Fruit fly (Drosophila melanogaster): ENCODE results near the gene cact.

Gene cact

dm6 chr2L:16299466-16300311 is 26.3 kb downstream of the cact start, which contains the start of the genes heix and CG17328 (continued):
- TF ChIP-seq CG2889 (GFP tag; IDR thresholded peaks at IDR 0.05) = no peak
- peak in 1 of 2 experiments; percentile 36 for TF ChIP-seq insv (GFP tag; optimal IDR thresholded peaks at IDR 0.05)
- TF ChIP-seq cwo (GFP tag; optimal IDR thresholded peaks at IDR 0.05) = no peak
- TF ChIP-seq CG12391 (tag; optimal IDR thresholded peaks at IDR 0.05) = peak; percentile 82
- 0 out of 2 replicates have a peak, but pooled peaks have one; percentile 28 for TF ChIP-seq CG13287 (GFP tag; IDR thresholded peaks at IDR 0.05; ENCODE audit: partially characterized antibody)
- TF ChIP-seq CG14667 (GFP tag; IDR thresholded peaks at IDR 0.05) = no peak; the same call in 1 of the 2 replicates
- no peak for TF ChIP-seq Mes4 (GFP tag; optimal IDR thresholded peaks at IDR 0.05)
- peak; percentile 13 for TF ChIP-seq emc (GFP tag; optimal IDR thresholded peaks at IDR 0.05)
- peak; percentile 60 for TF ChIP-seq CG4328 (GFP tag; optimal IDR thresholded peaks at IDR 0.05)
- no peak for TF ChIP-seq abd-A (tag; optimal IDR thresholded peaks at IDR 0.05)
- peak; percentile 89 for TF ChIP-seq CG9932 (GFP tag; IDR thresholded peaks at IDR 0.05)
- TF ChIP-seq sisA (GFP tag; IDR thresholded peaks at IDR 0.05) = peak; percentile 80
- no peak for TF ChIP-seq knrl (GFP tag; IDR thresholded peaks at IDR 0.05; ENCODE audit: partially characterized antibody)
- TF ChIP-seq Fer1 (GFP tag; optimal IDR thresholded peaks at IDR 0.05) = peak; percentile 55
- TF ChIP-seq CG42726 (GFP tag; IDR thresholded peaks at IDR 0.05; ENCODE audit: partially characterized antibody) = 0 out of 2 replicates have a peak, but pooled peaks have one; percentile 30
- peak; percentile 67 for TF ChIP-seq CG16815 (GFP tag; optimal IDR thresholded peaks at IDR 0.05)
- no peak for TF ChIP-seq Abd-B (GFP tag; optimal IDR thresholded peaks at IDR 0.05)
- TF ChIP-seq Dll (GFP tag; IDR thresholded peaks at IDR 0.05; ENCODE audit: partially characterized antibody) = peak; percentile 49; the same call in 1 of the 4 replicates
- 0 out of 3 replicates have a peak, but pooled peaks have one; percentile 15 for TF ChIP-seq C15 (GFP tag; IDR thresholded peaks at IDR 0.05)
- peak; percentile 23 for TF ChIP-seq CrebB (tag; optimal IDR thresholded peaks at IDR 0.05)
- peak; percentile 63 for TF ChIP-seq CG1603 (tag; optimal IDR thresholded peaks at IDR 0.05)
- TF ChIP-seq crp (GFP tag; optimal IDR thresholded peaks at IDR 0.05) = peak; percentile 37 to 94
- TF ChIP-seq CG15269 (tag; optimal IDR thresholded peaks at IDR 0.05) = no peak
- TF ChIP-seq croc (GFP tag; conservative IDR thresholded peaks at IDR 0.05) = peak; percentile 29; the same call in 1 of the 3 replicates
- TF ChIP-seq grn (GFP tag; optimal IDR thresholded peaks at IDR 0.05) = no peak
- TF ChIP-seq Sry-δ (GFP tag; optimal IDR thresholded peaks at IDR 0.05) = peak; percentile 39
- TF ChIP-seq NfI (GFP tag; optimal IDR thresholded peaks at IDR 0.05) = peak; percentile 67
- no peak for TF ChIP-seq CG16813 (GFP tag; IDR thresholded peaks at IDR 0.05; ENCODE audit: partially characterized antibody)
- peak; percentile 34; the same call in 1 of the 3 replicates for TF ChIP-seq CG7357 (GFP tag; IDR thresholded peaks at IDR 0.05)
- peak; percentile 21 for TF ChIP-seq Dp (GFP tag; optimal IDR thresholded peaks at IDR 0.05)
- no peak for TF ChIP-seq so (GFP tag; IDR thresholded peaks at IDR 0.05)
- no peak for TF ChIP-seq Eip74EF (GFP tag; optimal IDR thresholded peaks at IDR 0.05)
- TF ChIP-seq Camta (GFP tag; optimal IDR thresholded peaks at IDR 0.05) = peak; percentile 49
- no peak; the same call in 1 of the 2 replicates for TF ChIP-seq CG11696 (GFP tag; IDR thresholded peaks at IDR 0.05)
- peak; percentile 50 for TF ChIP-seq gsb-n (tag; optimal IDR thresholded peaks at IDR 0.05)
- TF ChIP-seq CG6175 (GFP tag; IDR thresholded peaks at IDR 0.05) = no peak
- peak; percentile 28; the same call in 1 of the 2 replicates for TF ChIP-seq seq (GFP tag; IDR thresholded peaks at IDR 0.05)
- peak; percentile 49 for TF ChIP-seq CHES-1-like (GFP tag; optimal IDR thresholded peaks at IDR 0.05)
- peak; percentile 72 for TF ChIP-seq CG9215 (GFP tag; IDR thresholded peaks at IDR 0.05)
- TF ChIP-seq CG3847 (GFP tag; IDR thresholded peaks at IDR 0.05) = peak; percentile 69; the same call in 1 of the 2 replicates
- no peak for TF ChIP-seq fru (optimal IDR thresholded peaks at IDR 0.05)
- TF ChIP-seq h (optimal IDR thresholded peaks at IDR 0.05) = no peak
- peak; percentile 39 for TF ChIP-seq NC2β (GFP tag; optimal IDR thresholded peaks at IDR 0.05)
- peak; percentile 49 for TF ChIP-seq Bteb2 (GFP tag; optimal IDR thresholded peaks at IDR 0.05)
- TF ChIP-seq tup (GFP tag; optimal IDR thresholded peaks at IDR 0.05) = peak; percentile 18
- no peak for TF ChIP-seq CG10209 (GFP tag; optimal IDR thresholded peaks at IDR 0.05)
- no peak; the same call in 2 of the 3 replicates for TF ChIP-seq CG11560 (tag; IDR thresholded peaks at IDR 0.05)
- peak; percentile 41; the same call in 1 of the 2 replicates for TF ChIP-seq wor (GFP tag; IDR thresholded peaks at IDR 0.05)

Measured in whole organism, embryonic.